Worm (Caenorhabditis elegans): ENCODE data around the gene T27E7.9.
"Not testable (repeated sequence)": the region's sequence is repeated elsewhere in the genome, so short reads cannot be mapped to it uniquely, and the experiment has no call there.

The T27E7.9 gene

ce11 chrIV:14559267-14559666 lies 10.1 kb upstream of the T27E7.9 start:
- TF ChIP-seq mml-1 (tag; optimal IDR thresholded peaks at IDR 0.05) (no peak), elt-2 (tag; optimal IDR thresholded peaks at IDR 0.05) (peak; percentile 54), R02D3.7 (tag; optimal IDR thresholded peaks at IDR 0.05) (no peak), pha-4 (tag; optimal IDR thresholded peaks at IDR 0.05) (peak; percentile 32), pqm-1 (tag; optimal IDR thresholded peaks at IDR 0.05) (peak; percentile 57)

ce11 chrIV:14557642-14558041 lies 8.4 kb upstream of the T27E7.9 start:
- TF ChIP-seq nhr-237 (tag; optimal IDR thresholded peaks at IDR 0.05): no peak
- no peak for TF ChIP-seq elt-2 (tag; optimal IDR thresholded peaks at IDR 0.05)
- no peak for TF ChIP-seq ztf-4 (tag; optimal IDR thresholded peaks at IDR 0.05)
- no peak for TF ChIP-seq pha-4 (tag; optimal IDR thresholded peaks at IDR 0.05)
- no peak for TF ChIP-seq skn-1 (tag; optimal IDR thresholded peaks at IDR 0.05)
- TF ChIP-seq lin-39 (tag; optimal IDR thresholded peaks at IDR 0.05): no peak
- TF ChIP-seq nhr-77 (tag; optimal IDR thresholded peaks at IDR 0.05): no peak
- no peak for TF ChIP-seq nhr-28 (tag; optimal IDR thresholded peaks at IDR 0.05)
- TF ChIP-seq nhr-43 (tag; optimal IDR thresholded peaks at IDR 0.05; ENCODE audit: poor library complexity, severe bottlenecking): no peak
- TF ChIP-seq nhr-11 (tag; optimal IDR thresholded peaks at IDR 0.05): no peak

ce11 chrIV:14554788-14555187 lies 5.6 kb upstream of the T27E7.9 start, which contains the start of gene Y57G11B.6:
Gene Y57G11B.6 (minus strand): TSS chrIV:14554888.
- TF ChIP-seq sea-2 (GFP tag; optimal IDR thresholded peaks at IDR 0.05) (no peak), fos-1 (tag; optimal IDR thresholded peaks at IDR 0.05) (no peak), ztf-4 (tag; optimal IDR thresholded peaks at IDR 0.05) (no peak), nhr-237 (tag; optimal IDR thresholded peaks at IDR 0.05) (no peak), egl-27 (tag; optimal IDR thresholded peaks at IDR 0.05) (no peak), daf-12 (tag; optimal IDR thresholded peaks at IDR 0.05) (no peak), jun-1 (tag; optimal IDR thresholded peaks at IDR 0.05) (no peak), hmg-11 (tag; optimal IDR thresholded peaks at IDR 0.05) (no peak), elt-2 (tag; optimal IDR thresholded peaks at IDR 0.05) (no peak), nhr-12 (tag; optimal IDR thresholded peaks at IDR 0.05) (no peak), nhr-67 (tag; optimal IDR thresholded peaks at IDR 0.05) (no peak), nhr-28 (tag; optimal IDR thresholded peaks at IDR 0.05) (no peak), ZK546.5 (tag; optimal IDR thresholded peaks at IDR 0.05) (no peak), snpc-4 (tag; optimal IDR thresholded peaks at IDR 0.05) (no peak), mdl-1 (tag; optimal IDR thresholded peaks at IDR 0.05) (no peak), ceh-16 (tag; optimal IDR thresholded peaks at IDR 0.05) (no peak), fkh-2 (tag; optimal IDR thresholded peaks at IDR 0.05) (no peak), R02D3.7 (tag; optimal IDR thresholded peaks at IDR 0.05) (no peak)

DNA sequence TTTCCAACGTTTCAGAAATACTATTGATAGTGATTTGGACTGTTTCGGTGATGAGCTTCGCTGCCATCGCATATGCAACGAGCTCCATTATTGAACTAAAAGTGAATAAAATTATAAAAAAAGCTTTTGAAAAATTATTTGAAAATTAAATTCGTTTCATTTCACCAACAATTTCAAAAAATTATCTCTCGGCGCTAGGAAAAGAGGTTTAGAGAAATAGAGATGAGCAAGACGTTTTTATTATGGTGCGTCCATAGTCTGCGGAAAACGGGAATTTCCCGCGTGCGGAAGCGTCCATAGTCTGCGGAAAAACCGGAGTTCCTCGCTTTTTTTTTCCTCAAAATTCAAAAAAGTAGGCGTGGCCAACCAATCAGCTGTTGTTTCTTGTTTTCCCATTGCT lies 2.7 kb upstream of the T27E7.9 start, which contains the start of gene pals-30:
pals-30 (minus strand) TSS at position 101 of the 400 bp plus-strand sequence.
- TF ChIP-seq eor-1, fkh-2, nhr-67 (tag; optimal IDR thresholded peaks at IDR 0.05): not testable (repeated sequence)

ce11 chrIV:14547292-14547691 lies 1.9 kb downstream of the T27E7.9 start:
- TF ChIP-seq nfya-1 (tag; optimal IDR thresholded peaks at IDR 0.05; ENCODE audit: insufficient read depth): peak; percentile 88
- no peak for TF ChIP-seq aly-2 (tag; optimal IDR thresholded peaks at IDR 0.05)

DNA sequence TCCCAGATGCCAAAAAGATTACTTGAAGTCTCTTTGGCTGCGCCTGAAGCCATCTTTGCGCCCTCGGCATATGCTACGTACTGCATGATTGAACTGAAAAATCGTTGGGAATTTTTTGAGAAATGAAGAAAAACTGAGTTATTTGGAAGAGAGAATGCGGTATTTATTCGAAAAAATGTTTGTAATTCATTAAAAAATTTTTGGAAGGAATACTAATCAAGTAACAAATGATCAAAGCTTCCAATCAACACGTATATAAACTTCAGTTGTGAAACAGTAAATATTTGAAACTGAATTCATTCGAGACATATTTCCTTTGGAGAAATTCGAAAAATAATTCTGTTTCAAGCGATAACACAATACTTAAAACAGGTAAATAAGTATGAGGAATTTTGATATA lies 6.7 kb downstream of the T27E7.9 start, which contains the start of gene pals-29:
pals-29 (minus strand) TSS at position 101 of the 400 bp plus-strand sequence.
- TF ChIP-seq ZK546.5 (tag; optimal IDR thresholded peaks at IDR 0.05) (no peak), nhr-23 (tag; optimal IDR thresholded peaks at IDR 0.05) (no peak), nhr-77 (tag; optimal IDR thresholded peaks at IDR 0.05) (no peak), fkh-10 (GFP tag; optimal IDR thresholded peaks at IDR 0.05) (no peak), lin-39 (tag; optimal IDR thresholded peaks at IDR 0.05) (no peak), ceh-82 (tag; optimal IDR thresholded peaks at IDR 0.05) (no peak)
